Worm (Caenorhabditis elegans): ENCODE data around the gene paa-1.

ce11 chrIII:5420276-5420675, 30.3 kb upstream of the paa-1 start:
- TF ChIP-seq nhr-11 (tag; optimal IDR thresholded peaks at IDR 0.05) (no peak), duxl-1 (tag; optimal IDR thresholded peaks at IDR 0.05; ENCODE audit: poor library complexity) (no peak), fos-1 (tag; optimal IDR thresholded peaks at IDR 0.05) (no peak), unc-62 (GFP tag; optimal IDR thresholded peaks at IDR 0.05 in 1 of 2) (no peak), unc-62 (tag; optimal IDR thresholded peaks at IDR 0.05) (no peak), egl-27 (tag; optimal IDR thresholded peaks at IDR 0.05) (no peak), daf-8 (GFP tag; IDR thresholded peaks at IDR 0.05) (no peak), zag-1 (tag; optimal IDR thresholded peaks at IDR 0.05) (no peak), pha-4 (GFP tag; IDR thresholded peaks at IDR 0.05) (no peak), pha-4 (tag; optimal IDR thresholded peaks at IDR 0.05) (no peak), T20F7.1 (GFP tag; optimal IDR thresholded peaks at IDR 0.05) (no peak), madf-9 (GFP tag; conservative IDR thresholded peaks at IDR 0.05) (no peak)
